5 fruit fly cellular contexts compared by ENCODE assay signal in the genomic region with DNA sequence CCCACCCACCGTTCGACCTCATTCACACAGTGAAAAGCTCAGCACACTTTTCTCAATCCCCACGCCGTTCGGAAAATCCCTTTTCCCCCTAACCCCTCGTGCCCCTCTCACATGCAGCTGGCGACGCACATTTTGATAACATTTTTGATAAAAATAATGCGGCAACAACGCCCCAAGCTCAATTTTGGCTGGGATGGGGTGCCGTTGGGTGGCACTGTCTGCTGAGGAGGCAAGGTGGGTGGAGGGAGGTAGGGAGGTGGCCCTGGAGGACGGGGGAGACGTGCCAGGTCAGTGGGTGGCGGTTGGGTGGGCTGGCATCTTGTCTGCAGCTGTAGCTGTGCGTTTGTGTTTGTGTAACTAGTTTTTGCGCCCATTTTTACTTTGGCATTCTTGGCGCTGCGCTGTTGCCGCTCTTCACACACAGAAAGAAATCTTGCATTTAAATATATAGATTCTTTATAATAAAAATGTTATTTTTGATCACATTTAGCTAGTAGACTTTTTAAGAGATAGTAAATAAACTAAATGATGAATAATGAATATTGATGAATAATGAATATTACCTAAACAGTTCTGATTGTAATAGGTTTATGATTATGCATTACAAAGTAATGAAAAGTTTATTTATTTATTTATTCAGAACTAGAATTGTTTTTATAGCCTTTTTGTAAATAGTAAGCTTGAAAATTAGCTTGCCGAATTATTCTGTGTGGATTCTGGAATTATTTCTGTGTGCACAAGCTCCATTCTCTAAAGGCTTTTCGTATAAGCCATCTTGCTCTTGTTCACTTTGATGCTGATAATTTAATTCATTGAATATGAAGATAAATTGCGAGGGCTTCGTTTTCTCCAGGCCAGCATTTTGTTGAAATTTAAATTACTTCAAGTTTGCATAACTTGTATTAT.
A peak's percentile ranks its signal among the peaks of the same experiment; 100 is the strongest.
TF ChIP-seq lines count a peak whose summit lies in the region.

No protein-coding gene starts in this region.

- no peak for TF ChIP-seq CTCF in whole organism, embryonic (GFP tag; optimal IDR thresholded peaks at IDR 0.05; lab: Kevin White, UChicago)

TF ChIP-seq in whole organism, adult, 20 proteins besides CTCF, POLR2A, EP300 and RAD21:
- TF ChIP-seq Clk (GFP tag; optimal IDR thresholded peaks at IDR 0.05; lab: Kevin White, UChicago) (no peak), Hr96 (GFP tag; optimal IDR thresholded peaks at IDR 0.05; lab: Kevin White, UChicago) (no peak), kay (GFP tag; lab: Kevin White, UChicago; ENCODE audit: borderline replicate concordance) (peak; percentile 54), tj (GFP tag; optimal IDR thresholded peaks at IDR 0.05; lab: Kevin White, UChicago) (peak; percentile 18)

TF ChIP-seq in whole organism, embryonic, 481 proteins besides CTCF, POLR2A, EP300 and RAD21 (continues in another document):
- no peak for TF ChIP-seq Poxn (GFP tag; IDR thresholded peaks at IDR 0.05; lab: Robert Waterston, UW)
- TF ChIP-seq Kr (GFP tag; optimal IDR thresholded peaks at IDR 0.05; lab: Kevin White, UChicago) = no peak
- TF ChIP-seq row (GFP tag; IDR thresholded peaks at IDR 0.05; lab: Robert Waterston, UW) = peak; percentile 41; the same call in 1 of the 3 replicates
- no peak for TF ChIP-seq Ravus (GFP tag; IDR thresholded peaks at IDR 0.05; lab: Robert Waterston, UW)
- TF ChIP-seq CG8924 (tag; optimal IDR thresholded peaks at IDR 0.05; lab: Kevin White, UChicago) = peak; percentile 46
- TF ChIP-seq lilli (GFP tag; optimal IDR thresholded peaks at IDR 0.05; lab: Kevin White, UChicago) = peak; percentile 6
- TF ChIP-seq Hand (GFP tag; optimal IDR thresholded peaks at IDR 0.05; lab: Kevin White, UChicago) = peak; percentile 25
- TF ChIP-seq Hmr (GFP tag; optimal IDR thresholded peaks at IDR 0.05; lab: Kevin White, UChicago) = peak; percentile 36
- TF ChIP-seq nerfin-2 (GFP tag; IDR thresholded peaks at IDR 0.05; lab: Robert Waterston, UW; ENCODE audit: partially characterized antibody) = 0 out of 2 replicates have a peak, but pooled peaks have one; percentile 26
- TF ChIP-seq D (optimal IDR thresholded peaks at IDR 0.05; lab: Kevin White, UChicago) = no peak
- TF ChIP-seq D (GFP tag; optimal IDR thresholded peaks at IDR 0.05; lab: Kevin White, UChicago) = peak; percentile 17
- TF ChIP-seq dmrt99B (tag; optimal IDR thresholded peaks at IDR 0.05; lab: Kevin White, UChicago) = peak; percentile 63
- TF ChIP-seq CG3281 (GFP tag; optimal IDR thresholded peaks at IDR 0.05; lab: Kevin White, UChicago) = peak; percentile 54
- peak; percentile 55 for TF ChIP-seq CG17385 (GFP tag; optimal IDR thresholded peaks at IDR 0.05; lab: Kevin White, UChicago)
- peak; percentile 18 for TF ChIP-seq D19A (tag; optimal IDR thresholded peaks at IDR 0.05; lab: Kevin White, UChicago)
- TF ChIP-seq Sox100B (GFP tag; optimal IDR thresholded peaks at IDR 0.05; lab: Kevin White, UChicago) = peak; percentile 39
- TF ChIP-seq CG4854 (GFP tag; optimal IDR thresholded peaks at IDR 0.05; lab: Kevin White, UChicago) = no peak
- no peak for TF ChIP-seq tup (GFP tag; optimal IDR thresholded peaks at IDR 0.05; lab: Kevin White, UChicago)

TF ChIP-seq in whole organism, prepupa, 60 proteins besides CTCF, POLR2A, EP300 and RAD21 (continues in another document):
- 0 out of 3 replicates have a peak, but pooled peaks have one; percentile 19 for TF ChIP-seq CG8119 (GFP tag; IDR thresholded peaks at IDR 0.05; lab: Robert Waterston, UW)
- no peak for TF ChIP-seq CG11902 (GFP tag; optimal IDR thresholded peaks at IDR 0.05; lab: Kevin White, UChicago)
- TF ChIP-seq Sox102F (GFP tag; optimal IDR thresholded peaks at IDR 0.05; lab: Kevin White, UChicago) = no peak
- TF ChIP-seq acj6 (GFP tag; optimal IDR thresholded peaks at IDR 0.05; lab: Kevin White, UChicago) = peak; percentile 31
- TF ChIP-seq CG1621 (tag; optimal IDR thresholded peaks at IDR 0.05; lab: Kevin White, UChicago) = no peak
- TF ChIP-seq CG34406 (GFP tag; optimal IDR thresholded peaks at IDR 0.05; lab: Kevin White, UChicago) = no peak
- TF ChIP-seq CG3032 (tag; optimal IDR thresholded peaks at IDR 0.05; lab: Kevin White, UChicago) = no peak
- no peak for TF ChIP-seq fd59A (GFP tag; optimal IDR thresholded peaks at IDR 0.05; lab: Kevin White, UChicago)
- no peak for TF ChIP-seq Hr38 (GFP tag; optimal IDR thresholded peaks at IDR 0.05; lab: Kevin White, UChicago)
- TF ChIP-seq CG11762 (GFP tag; optimal IDR thresholded peaks at IDR 0.05; lab: Kevin White, UChicago; ENCODE audit: insufficient read depth) = no peak
- no peak for TF ChIP-seq CG6854 (GFP tag; optimal IDR thresholded peaks at IDR 0.05; lab: Kevin White, UChicago)
- no peak for TF ChIP-seq dac (GFP tag; optimal IDR thresholded peaks at IDR 0.05; lab: Kevin White, UChicago)
- peak; percentile 24 for TF ChIP-seq achi (GFP tag; optimal IDR thresholded peaks at IDR 0.05; lab: Kevin White, UChicago)
- no peak for TF ChIP-seq Sox14 (GFP tag; optimal IDR thresholded peaks at IDR 0.05; lab: Kevin White, UChicago)
- TF ChIP-seq cyc (GFP tag; optimal IDR thresholded peaks at IDR 0.05; lab: Kevin White, UChicago) = no peak
- TF ChIP-seq CG4318 (GFP tag; optimal IDR thresholded peaks at IDR 0.05; lab: Kevin White, UChicago) = no peak
- TF ChIP-seq CG3919 (GFP tag; optimal IDR thresholded peaks at IDR 0.05; lab: Kevin White, UChicago) = peak; percentile 10
- no peak for TF ChIP-seq Ets21C (GFP tag; optimal IDR thresholded peaks at IDR 0.05; lab: Kevin White, UChicago)
- TF ChIP-seq dsx (GFP tag; optimal IDR thresholded peaks at IDR 0.05; lab: Kevin White, UChicago; ENCODE audit: poor library complexity, severe bottlenecking) = peak; percentile 8

TF ChIP-seq in whole organism, pupa, 21 proteins besides CTCF, POLR2A, EP300 and RAD21:
- TF ChIP-seq Ets98B (GFP tag; IDR thresholded peaks at IDR 0.05; lab: Robert Waterston, UW) (peak; percentile 21; the same call in 1 of the 2 replicates), CG9948 (tag; optimal IDR thresholded peaks at IDR 0.05; lab: Kevin White, UChicago) (peak; percentile 26), fd96Ca (GFP tag; IDR thresholded peaks at IDR 0.05; lab: Robert Waterston, UW) (no peak), CG32121 (GFP tag; IDR thresholded peaks at IDR 0.05; lab: Robert Waterston, UW) (no peak), CG8301 (tag; optimal IDR thresholded peaks at IDR 0.05; lab: Kevin White, UChicago) (peak; percentile 32), CG4496 (GFP tag; IDR thresholded peaks at IDR 0.05; lab: Robert Waterston, UW) (no peak), EcR (GFP tag; optimal IDR thresholded peaks at IDR 0.05; lab: Kevin White, UChicago) (no peak), Snoo (tag; optimal IDR thresholded peaks at IDR 0.05; lab: Kevin White, UChicago) (no peak), CG12605 (GFP tag; IDR thresholded peaks at IDR 0.05; lab: Robert Waterston, UW) (no peak), CG17806 (tag; optimal IDR thresholded peaks at IDR 0.05; lab: Kevin White, UChicago) (peak; percentile 19), CG14655 (GFP tag; optimal IDR thresholded peaks at IDR 0.05; lab: Kevin White, UChicago) (peak; percentile 62), gl (tag; optimal IDR thresholded peaks at IDR 0.05; lab: Kevin White, UChicago) (no peak), CG8159 (tag; optimal IDR thresholded peaks at IDR 0.05; lab: Kevin White, UChicago) (peak; percentile 22)

TF ChIP-seq in whole organism, wandering third instar larva, 38 proteins besides CTCF, POLR2A, EP300 and RAD21:
- no peak for TF ChIP-seq Hr78 (GFP tag; optimal IDR thresholded peaks at IDR 0.05; lab: Kevin White, UChicago)
- no peak for TF ChIP-seq brk (GFP tag; optimal IDR thresholded peaks at IDR 0.05; lab: Kevin White, UChicago)
- TF ChIP-seq Dfd (GFP tag; optimal IDR thresholded peaks at IDR 0.05; lab: Kevin White, UChicago) = peak; percentile 51
- no peak for TF ChIP-seq CG32264 (GFP tag; optimal IDR thresholded peaks at IDR 0.05; lab: Kevin White, UChicago)
